Fruit fly (Drosophila melanogaster) whole organism, embryonic: Measurements from ENCODE around the gene Jhbp12.

Experiments used
- Atf6 ChIP-seq: fragments of 200-800 bp; sonication (Bioruptor generic); IDR thresholded peaks from 2 replicates; pipeline ENCODE4 v1.3.6; 2022; ENCODE audit warnings: missing biosample characterization, missing genetic modification characterization
- CG10321 ChIP-seq: fragments of 200-800 bp; sonication (Bioruptor generic); IDR thresholded peaks from 2 replicates; pipeline ENCODE4 v1.3.6; 2022; ENCODE audit warnings: missing biosample characterization, missing genetic modification characterization
- CG10959 ChIP-seq: fragments of 200-800 bp; sonication (Bioruptor generic); IDR thresholded peaks from 2 replicates; pipeline ENCODE4 v1.3.6; 2022; ENCODE audit warnings: missing biosample characterization, missing genetic modification characterization
- CG12104 ChIP-seq: fragments of 200-800 bp; sonication (Bioruptor generic); optimal IDR thresholded peaks from 3 replicates; lab custom pipeline; 2016; ENCODE audit warnings: missing biosample characterization, missing genetic modification characterization
- CG12659 ChIP-seq: fragments of 200-800 bp; sonication (Bioruptor generic); optimal IDR thresholded peaks from 3 replicates; lab custom pipeline; 2017; ENCODE audit warnings: mild to moderate bottlenecking, missing biosample characterization, missing genetic modification reagents, missing genetic modification characterization
- CG13123 ChIP-seq: fragments of 200-800 bp; sonication (Bioruptor generic); optimal IDR thresholded peaks from 2 replicates; lab custom pipeline; 2016; ENCODE audit warnings: missing biosample characterization, missing genetic modification characterization
- CG14965 ChIP-seq: fragments of 200-800 bp; sonication (Bioruptor generic); optimal IDR thresholded peaks from 2 replicates; lab custom pipeline; 2016; ENCODE audit warnings: missing biosample characterization, missing genetic modification characterization, borderline replicate concordance
- CG16779 ChIP-seq: fragments of 200-800 bp; sonication (Bioruptor generic); IDR thresholded peaks from 2 replicates; pipeline ENCODE4 v1.3.6; 2022; ENCODE audit warnings: missing biosample characterization, missing genetic modification characterization
- CG16863 ChIP-seq: fragments of 200-800 bp; sonication (Bioruptor generic); optimal IDR thresholded peaks from 3 replicates; lab custom pipeline; 2016; ENCODE audit warnings: missing biosample characterization, missing genetic modification characterization
- CG17359 ChIP-seq: fragments of 200-800 bp; sonication (Bioruptor generic); optimal IDR thresholded peaks from 3 replicates; lab custom pipeline; 2018; ENCODE audit warnings: missing biosample characterization, mild to moderate bottlenecking, missing genetic modification characterization, moderate library complexity
- CG17612 ChIP-seq: fragments of 200-800 bp; sonication (Bioruptor generic); IDR thresholded peaks from 2 replicates; pipeline ENCODE4 v1.3.6; 2022; ENCODE audit warnings: missing biosample characterization, missing genetic modification characterization
- CG18011 ChIP-seq: fragments of 200-800 bp; sonication (Bioruptor generic); optimal IDR thresholded peaks from 2 replicates; lab custom pipeline; 2017; ENCODE audit warnings: missing biosample characterization, missing genetic modification characterization, mild to moderate bottlenecking, moderate library complexity, missing genotype
- CG2129 ChIP-seq: fragments of 200-800 bp; sonication (Bioruptor generic); IDR thresholded peaks from 2 replicates; pipeline ENCODE4 v1.3.6; 2022; ENCODE audit warnings: missing biosample characterization, missing genetic modification characterization; ENCODE audit not compliant: partially characterized antibody
- CG2199 ChIP-seq: fragments of 200-800 bp; sonication (Bioruptor generic); IDR thresholded peaks from 3 replicates; pipeline ENCODE4 v1.3.6; 2022; ENCODE audit warnings: missing biosample characterization, missing genetic modification characterization
- CG31224 ChIP-seq: fragments of 200-800 bp; sonication (Bioruptor generic); IDR thresholded peaks from 2 replicates; pipeline ENCODE4 v1.3.6; 2022; ENCODE audit warnings: missing biosample characterization, missing genetic modification characterization
- CG4854 ChIP-seq: fragments of 200-800 bp; sonication (Bioruptor generic); optimal IDR thresholded peaks from 2 replicates; lab custom pipeline; 2016; ENCODE audit warnings: missing biosample characterization, missing genetic modification characterization, inconsistent platforms
- CG6175 ChIP-seq: fragments of 200-800 bp; sonication (Bioruptor generic); IDR thresholded peaks from 3 replicates; pipeline ENCODE4 v1.3.6; 2022; ENCODE audit warnings: missing biosample characterization, missing genetic modification characterization
- CG6683 ChIP-seq: fragments of 200-800 bp; sonication (Bioruptor generic); optimal IDR thresholded peaks from 2 replicates; lab custom pipeline; 2017; ENCODE audit warnings: missing biosample characterization, mild to moderate bottlenecking, missing genetic modification characterization, missing genetic modification reagents
- CG6765 ChIP-seq: fragments of 200-800 bp; sonication (Bioruptor generic); optimal IDR thresholded peaks from 3 replicates; lab custom pipeline; 2017; ENCODE audit warnings: missing biosample characterization, mild to moderate bottlenecking, missing genetic modification characterization
- CG8290 ChIP-seq, 3 experiments: fragments of 200-800 bp; sonication (Bioruptor generic); optimal IDR thresholded peaks; 2 replicates each; lab custom pipeline; 2016 to 2019; ENCODE audit warnings: missing biosample characterization in 3 of 3, missing genetic modification characterization in 3 of 3, mild to moderate bottlenecking in 2 of 3, moderate library complexity in 1 of 3
- CG8765 ChIP-seq: fragments of 200-800 bp; sonication (Bioruptor generic); IDR thresholded peaks from 2 replicates; pipeline ENCODE4 v1.3.6; 2022; ENCODE audit warnings: missing biosample characterization, missing genetic modification characterization
- CG8944 ChIP-seq: fragments of 200-800 bp; sonication (Bioruptor generic); optimal IDR thresholded peaks from 3 replicates; lab custom pipeline; 2016; ENCODE audit warnings: missing biosample characterization, missing genetic modification characterization
- CTCF ChIP-seq: fragments of 200-800 bp; sonication (Bioruptor generic); optimal IDR thresholded peaks from 2 replicates; lab custom pipeline; 2017; ENCODE audit warnings: missing biosample characterization, mild to moderate bottlenecking, missing genetic modification characterization, moderate library complexity
- Dek ChIP-seq: fragments of 200-800 bp; sonication (Bioruptor generic); optimal IDR thresholded peaks from 3 replicates; lab custom pipeline; 2019; ENCODE audit warnings: missing biosample characterization, mild to moderate bottlenecking, missing genetic modification characterization, moderate library complexity
- E2f2 ChIP-seq: fragments of 200-800 bp; sonication (Bioruptor generic); IDR thresholded peaks from 2 replicates; pipeline ENCODE4 v1.3.6; 2022; ENCODE audit warnings: missing biosample characterization, missing genetic modification characterization
- HLH3B ChIP-seq: fragments of 200-800 bp; sonication (Bioruptor generic); IDR thresholded peaks from 2 replicates; pipeline ENCODE4 v1.3.6; 2022; ENCODE audit warnings: missing biosample characterization, missing genetic modification characterization
- HmgD ChIP-seq: fragments of 200-800 bp; sonication (Bioruptor generic); optimal IDR thresholded peaks from 3 replicates; lab custom pipeline; 2016; ENCODE audit warnings: missing biosample characterization, missing genetic modification characterization
- Hr3 ChIP-seq: fragments of 200-800 bp; sonication (Bioruptor generic); optimal IDR thresholded peaks from 3 replicates; lab custom pipeline; 2016; ENCODE audit warnings: missing biosample characterization, missing genetic modification characterization
- Max ChIP-seq: fragments of 200-800 bp; sonication (Bioruptor generic); optimal IDR thresholded peaks from 2 replicates; lab custom pipeline; 2016; ENCODE audit warnings: missing biosample characterization, mild to moderate bottlenecking, missing genetic modification characterization
- NC2β ChIP-seq: fragments of 200-800 bp; sonication (Bioruptor generic); optimal IDR thresholded peaks from 2 replicates; lab custom pipeline; 2016; ENCODE audit warnings: missing biosample characterization, missing genetic modification characterization
- Poxn ChIP-seq: fragments of 200-800 bp; sonication (Bioruptor generic); IDR thresholded peaks from 2 replicates; pipeline ENCODE4 v1.3.6; 2022; ENCODE audit warnings: missing biosample characterization, missing genetic modification characterization
- Sox102F ChIP-seq: fragments of 200-800 bp; sonication (Bioruptor generic); optimal IDR thresholded peaks from 2 replicates; lab custom pipeline; 2018; ENCODE audit warnings: missing biosample characterization, mild to moderate bottlenecking, missing genetic modification characterization, moderate library complexity
- ab ChIP-seq: fragments of 200-800 bp; sonication (Bioruptor generic); optimal IDR thresholded peaks from 2 replicates; lab custom pipeline; 2016; ENCODE audit warnings: missing biosample characterization, missing genetic modification characterization
- cas ChIP-seq: fragments of 200-800 bp; sonication (Bioruptor generic); IDR thresholded peaks from 2 replicates; pipeline ENCODE4 v1.3.6; 2022; ENCODE audit warnings: missing biosample characterization, missing genetic modification characterization
- crol ChIP-seq: fragments of 200-800 bp; sonication (Bioruptor generic); IDR thresholded peaks from 2 replicates; pipeline ENCODE4 v1.3.6; 2022; ENCODE audit warnings: missing biosample characterization, missing genetic modification characterization
- dpn ChIP-seq, 2 experiments: fragments of 200-800 bp; sonication (Bioruptor generic); optimal IDR thresholded peaks; 3 replicates each; lab custom pipeline; 2016; ENCODE audit warnings: missing biosample characterization in 2 of 2, missing genetic modification characterization in 2 of 2
- dysf ChIP-seq: fragments of 200-800 bp; sonication (Bioruptor generic); IDR thresholded peaks from 3 replicates; pipeline ENCODE4 v1.3.6; 2022; ENCODE audit warnings: missing biosample characterization, missing genetic modification characterization
- fru ChIP-seq: fragments of >200 bp; optimal IDR thresholded peaks from 2 replicates; lab custom pipeline; 2017
- kay ChIP-seq: fragments of 200-800 bp; sonication (Bioruptor generic); optimal IDR thresholded peaks from 2 replicates; lab custom pipeline; 2016; ENCODE audit warnings: missing biosample characterization, missing genetic modification characterization
- lov ChIP-seq, 2 experiments: fragments of 200-800 bp in 1 of 2; fragments of >200 bp in 1 of 2; sonication (Bioruptor generic) in 1 of 2; IDR thresholded peaks in 1 of 2; optimal IDR thresholded peaks in 1 of 2; 2 replicates in 1 of 2; 3 replicates in 1 of 2; pipeline versions ENCODE4 v1.3.6 to Lab custom; 2017 to 2022; ENCODE audit warnings: missing biosample characterization in 1 of 2, missing genetic modification characterization in 1 of 2
- pan ChIP-seq, 4 experiments: fragments of >200 bp in 3 of 4; fragments of 200-800 bp in 1 of 4; sonication (Bioruptor generic) in 1 of 4; optimal IDR thresholded peaks in 3 of 4; IDR thresholded peaks in 1 of 4; 2 replicates each; pipeline versions ENCODE4 v1.3.6 to Lab custom; 2017 to 2022; ENCODE audit warnings: missing biosample characterization in 2 of 4, missing genetic modification characterization in 2 of 4, mixed read lengths in 1 of 4
- rib ChIP-seq: fragments of 200-800 bp; sonication (Bioruptor generic); IDR thresholded peaks from 2 replicates; pipeline ENCODE4 v1.3.6; 2022; ENCODE audit warnings: missing biosample characterization, missing genetic modification characterization
- salm ChIP-seq: fragments of 200-800 bp; sonication (Bioruptor generic); optimal IDR thresholded peaks from 2 replicates; lab custom pipeline; 2018; ENCODE audit warnings: missing biosample characterization, mild to moderate bottlenecking, missing genetic modification characterization
- sens ChIP-seq: fragments of 200-800 bp; sonication (Bioruptor generic); peaks from one replicate; lab custom pipeline; 2016; ENCODE audit warnings: missing biosample characterization, missing genetic modification characterization
- vvl ChIP-seq: fragments of 200-800 bp; sonication (Bioruptor generic); IDR thresholded peaks from 2 replicates; pipeline ENCODE4 v1.3.6; 2022; ENCODE audit warnings: missing biosample characterization, missing genetic modification characterization
- z ChIP-seq: fragments of 200-800 bp; sonication (Bioruptor generic); IDR thresholded peaks from 3 replicates; pipeline ENCODE4 v1.3.6; 2022; ENCODE audit warnings: missing biosample characterization, missing genetic modification characterization
- zfh1 ChIP-seq: fragments of 200-800 bp; sonication (Bioruptor generic); IDR thresholded peaks from 3 replicates; pipeline ENCODE4 v1.3.6; 2022; ENCODE audit warnings: missing biosample characterization, missing genetic modification characterization
- zfh2 ChIP-seq: fragments of 200-800 bp; sonication (Bioruptor generic); optimal IDR thresholded peaks from 2 replicates; lab custom pipeline; 2016; ENCODE audit warnings: missing biosample characterization, missing genetic modification characterization

The Jhbp12 gene

dm6 chr3R:24566756-24567426 is 42.3 kb downstream of the Jhbp12 start (continued):
- TF ChIP-seq vvl (GFP tag; lab: Robert Waterston, UW) (peak; percentile 14; the same call in 1 of the 2 replicates), crol (GFP tag; lab: Robert Waterston, UW) (peak; percentile 60), dysf (no peak)

dm6 chr3R:24567427-24567771 is 42.8 kb downstream of the Jhbp12 start:
- peak; percentile 91 for TF ChIP-seq zfh2 (GFP tag; lab: Kevin White, UChicago)
- TF ChIP-seq HmgD (GFP tag; lab: Kevin White, UChicago): peak; percentile 48
- TF ChIP-seq CG2129 (GFP tag; lab: Robert Waterston, UW): no peak
- TF ChIP-seq CG6765 (GFP tag; lab: Kevin White, UChicago): peak; percentile 77
- TF ChIP-seq CG4854 (GFP tag; lab: Kevin White, UChicago): peak; percentile 82
- peak; percentile 82 for TF ChIP-seq salm (tag; lab: Kevin White, UChicago)
- no peak for TF ChIP-seq pan (optimal IDR thresholded peaks at IDR 0.05; lab: Kevin White, UChicago)
- peak in 1 of 2 experiments; percentile 91 for TF ChIP-seq pan (GFP tag; optimal IDR thresholded peaks at IDR 0.05 in 1 of 2, IDR thresholded peaks at IDR 0.05 in 1 of 2)
- no peak; the same call in none of the 2 replicates for TF ChIP-seq Poxn (GFP tag; lab: Robert Waterston, UW)
- TF ChIP-seq CG2199: peak; percentile 94
- TF ChIP-seq CG31224: peak; percentile 77
- peak; percentile 82 for TF ChIP-seq CG17359 (tag; lab: Kevin White, UChicago)
- TF ChIP-seq Dek (tag; lab: Kevin White, UChicago): peak; percentile 81
- TF ChIP-seq cas (GFP tag; lab: Robert Waterston, UW): peak; percentile 60
- TF ChIP-seq ab (GFP tag; lab: Kevin White, UChicago): peak; percentile 90
- TF ChIP-seq lov (optimal IDR thresholded peaks at IDR 0.05; lab: Kevin White, UChicago): no peak
- peak; percentile 74; the same call in 1 of the 3 replicates for TF ChIP-seq lov (GFP tag; IDR thresholded peaks at IDR 0.05; lab: Robert Waterston, UW)
- peak; percentile 73; the same call in 2 of the 3 replicates for TF ChIP-seq CG6175 (GFP tag; lab: Robert Waterston, UW)
- TF ChIP-seq CG8765 (GFP tag; lab: Robert Waterston, UW): peak; percentile 47; the same call in 1 of the 2 replicates
- TF ChIP-seq Max: peak; percentile 66
- peak; percentile 83 for TF ChIP-seq Hr3 (GFP tag; lab: Kevin White, UChicago)
- peak; percentile 26 for TF ChIP-seq CG8290 (GFP tag; optimal IDR thresholded peaks at IDR 0.05; lab: Kevin White, UChicago)
- peak in 1 of 2 experiments; percentile 95 for TF ChIP-seq CG8290 (tag; optimal IDR thresholded peaks at IDR 0.05; lab: Kevin White, UChicago)
- peak; percentile 73 for TF ChIP-seq CG18011 (GFP tag; lab: Kevin White, UChicago)
- peak; percentile 83 for TF ChIP-seq NC2β
- TF ChIP-seq CG16779 (GFP tag; lab: Robert Waterston, UW): peak; percentile 75
- TF ChIP-seq fru (lab: Kevin White, UChicago): no peak
- TF ChIP-seq zfh1 (GFP tag; lab: Robert Waterston, UW): peak; percentile 92
- TF ChIP-seq dpn (GFP tag; optimal IDR thresholded peaks at IDR 0.05; lab: Kevin White, UChicago): peak; percentile 92
- TF ChIP-seq Atf6 (GFP tag; lab: Robert Waterston, UW): peak; percentile 90
- peak; percentile 88 for TF ChIP-seq CG16863
- TF ChIP-seq CG12104 (GFP tag; lab: Kevin White, UChicago): peak; percentile 59
- peak; percentile 83 for TF ChIP-seq CG12659 (GFP tag; lab: Kevin White, UChicago)
- peak; percentile 85 for TF ChIP-seq rib (GFP tag; lab: Robert Waterston, UW)
- peak; percentile 98 for TF ChIP-seq sens (GFP tag; lab: Kevin White, UChicago)
- peak; percentile 92 for TF ChIP-seq HLH3B (GFP tag; lab: Robert Waterston, UW)
- peak; percentile 80 for TF ChIP-seq CG17612
- TF ChIP-seq CG14965 (GFP tag; lab: Kevin White, UChicago): peak; percentile 73
- peak; percentile 28 for TF ChIP-seq CTCF (GFP tag; lab: Kevin White, UChicago)
- TF ChIP-seq CG10321 (GFP tag; lab: Robert Waterston, UW): peak; percentile 49; the same call in 1 of the 2 replicates
- peak; percentile 64 for TF ChIP-seq CG6683 (GFP tag; lab: Kevin White, UChicago)
- TF ChIP-seq CG8944 (GFP tag; lab: Kevin White, UChicago): peak; percentile 83
- peak; percentile 45; the same call in 1 of the 3 replicates for TF ChIP-seq z (GFP tag; lab: Robert Waterston, UW)
- TF ChIP-seq kay (GFP tag; lab: Kevin White, UChicago): peak; percentile 67
- peak; percentile 68 for TF ChIP-seq CG10959
- TF ChIP-seq CG13123: peak; percentile 55
- TF ChIP-seq Sox102F (GFP tag; lab: Kevin White, UChicago): peak; percentile 94
- TF ChIP-seq E2f2: peak; percentile 69
